Worm (Caenorhabditis elegans) whole organism, young adult: ENCODE results near the gene B0244.6.

ENCODE experiments used
- B0035.1 ChIP-seq: sonication (generic microtip); optimal IDR thresholded peaks from 2 replicates; lab custom pipeline; 2016; ENCODE audit warnings: missing genetic modification characterization, mild to moderate bottlenecking, missing compliant biosample characterization, missing genotype, missing genetic modification reagents
- B0336.3 ChIP-seq: fragments of 200-800 bp; sonication (Bioruptor generic); IDR thresholded peaks from 2 replicates; pipeline ENCODE4 v1.3.6; 2022; ENCODE audit warnings: missing genetic modification characterization, missing compliant biosample characterization
- F33H1.4 ChIP-seq: fragments of 200-800 bp; sonication (Bioruptor generic); IDR thresholded peaks from 2 replicates; pipeline ENCODE4 v1.3.6; 2022; ENCODE audit warnings: missing genetic modification reagents, missing genetic modification characterization, missing compliant biosample characterization
- F37B4.10 ChIP-seq: fragments of 200-800 bp; sonication (Bioruptor generic); IDR thresholded peaks from 2 replicates; pipeline ENCODE4 v1.3.6; 2022; ENCODE audit warnings: missing genetic modification characterization, missing compliant biosample characterization
- F49E8.2 ChIP-seq: sonication (generic microtip); optimal IDR thresholded peaks from 3 replicates; lab custom pipeline; 2017; ENCODE audit warnings: missing genetic modification characterization, mild to moderate bottlenecking, missing compliant biosample characterization, antibody characterized with exemption, moderate library complexity; ENCODE audit not compliant: insufficient read depth
- T07F8.4 ChIP-seq: sonication (generic microtip); optimal IDR thresholded peaks from 2 replicates; lab custom pipeline; 2016; ENCODE audit warnings: mild to moderate bottlenecking, missing genetic modification characterization, moderate library complexity, missing compliant biosample characterization
- ceh-100 ChIP-seq: fragments of 200-800 bp; sonication (Bioruptor generic); IDR thresholded peaks from 2 replicates; pipeline ENCODE4 v1.3.6; 2022; ENCODE audit warnings: missing genetic modification reagents, missing genetic modification characterization, missing compliant biosample characterization
- him-1 ChIP-seq: sonication (generic microtip); optimal IDR thresholded peaks from 2 replicates; lab custom pipeline; 2016; ENCODE audit warnings: missing genotype, missing genetic modification reagents, missing genetic modification characterization, missing compliant biosample characterization
- hrde-1 ChIP-seq: sonication (generic microtip); optimal IDR thresholded peaks from 2 replicates; lab custom pipeline; 2016; ENCODE audit warnings: missing genetic modification characterization, mild to moderate bottlenecking, missing compliant biosample characterization, moderate library complexity, missing genotype, missing genetic modification reagents, borderline replicate concordance
- lin-54 ChIP-seq: fragments of 200-800 bp; sonication (Bioruptor generic); optimal IDR thresholded peaks from 2 replicates; lab custom pipeline; 2018; ENCODE audit warnings: mild to moderate bottlenecking, missing genetic modification characterization, missing compliant biosample characterization
- madf-8 ChIP-seq: fragments of 200-800 bp; sonication (Bioruptor generic); conservative IDR thresholded peaks from 2 replicates; pipeline ENCODE4 v1.3.6; 2022; ENCODE audit warnings: missing genetic modification reagents, missing genetic modification characterization, missing compliant biosample characterization
- pha-4 ChIP-seq: fragments of 150-350 bp; sonication (generic microtip); optimal IDR thresholded peaks from 2 replicates; lab custom pipeline; 2014; ENCODE audit warnings: missing biosample characterization, missing genetic modification reagents, missing genetic modification characterization
- sdz-38 ChIP-seq: sonication (generic microtip); optimal IDR thresholded peaks from 2 replicates; lab custom pipeline; 2016; ENCODE audit warnings: missing genotype, missing genetic modification characterization, missing compliant biosample characterization
- xnd-1 ChIP-seq: sonication (generic microtip); optimal IDR thresholded peaks from 2 replicates; lab custom pipeline; 2016; ENCODE audit warnings: missing genotype, missing genetic modification reagents, missing genetic modification characterization, missing compliant biosample characterization

DNA sequence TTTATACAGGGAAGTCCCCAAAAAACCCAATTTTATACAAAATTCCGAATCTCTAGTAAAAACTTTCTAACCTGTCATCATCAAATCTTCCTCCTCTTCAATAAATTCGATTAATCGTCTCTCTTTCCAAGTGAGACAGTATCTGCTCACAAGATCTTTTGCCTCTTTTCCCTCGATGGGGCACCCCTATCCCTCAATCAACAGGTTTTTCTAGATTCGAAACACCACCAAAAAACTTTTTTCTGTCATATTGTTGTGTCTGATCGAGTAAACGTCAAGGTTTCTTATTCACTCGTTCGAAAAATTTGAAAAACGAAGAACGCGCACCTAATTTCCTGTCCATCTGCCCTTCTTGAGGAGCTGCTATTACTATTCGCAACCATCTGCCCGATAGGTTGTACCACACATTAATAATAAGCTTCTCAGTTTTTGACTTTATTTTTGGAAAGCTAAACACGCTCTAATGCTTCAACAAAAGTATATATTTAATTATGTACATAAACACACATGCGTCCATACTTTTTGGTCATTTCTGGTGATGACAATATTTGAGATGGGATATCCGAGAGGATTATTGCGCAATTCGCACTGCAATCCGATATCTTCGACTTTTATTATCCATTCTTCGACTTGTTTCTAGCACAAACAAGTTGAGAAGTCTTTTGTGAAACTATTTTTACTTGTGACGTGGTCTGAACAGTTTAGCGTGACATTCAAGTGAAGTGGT lies 18.5 kb upstream of the B0244.6 start:
- no peak for TF ChIP-seq xnd-1 (tag; lab: Kevin White, UChicago)
- no peak for TF ChIP-seq madf-8 (GFP tag; lab: Robert Waterston, UW)
- TF ChIP-seq sdz-38 (tag; lab: Kevin White, UChicago), result no peak
- no peak for TF ChIP-seq pha-4 (tag; lab: Kevin White, UChicago)
- no peak for TF ChIP-seq ceh-100 (GFP tag; lab: Robert Waterston, UW)
- no peak for TF ChIP-seq F33H1.4 (GFP tag; lab: Robert Waterston, UW)
- TF ChIP-seq hrde-1 (tag; lab: Kevin White, UChicago), result no peak
- no peak for TF ChIP-seq him-1
- no peak for TF ChIP-seq F49E8.2 (tag; lab: Kevin White, UChicago)
- no peak for TF ChIP-seq F37B4.10 (GFP tag; lab: Robert Waterston, UW)
- no peak for TF ChIP-seq lin-54 (GFP tag; lab: Kevin White, UChicago)
- TF ChIP-seq T07F8.4 (tag; lab: Kevin White, UChicago), result no peak
- no peak for TF ChIP-seq B0035.1 (tag; lab: Kevin White, UChicago)
- no peak for TF ChIP-seq B0336.3 (GFP tag; lab: Robert Waterston, UW)
